Fruit fly (Drosophila melanogaster) whole organism, embryonic: Measurements from ENCODE around the gene CG17778.
A peak's percentile ranks its signal among the peaks of the same experiment; 100 is the strongest.

Experiments
- CG10321 ChIP-seq: fragments of 200-800 bp; sonication (Bioruptor generic); IDR thresholded peaks from 2 replicates; pipeline ENCODE4 v1.3.6; 2022; ENCODE audit warnings: missing biosample characterization, missing genetic modification characterization
- CG12104 ChIP-seq: fragments of 200-800 bp; sonication (Bioruptor generic); optimal IDR thresholded peaks from 3 replicates; lab custom pipeline; 2016; ENCODE audit warnings: missing biosample characterization, missing genetic modification characterization
- CG15514 ChIP-seq: fragments of 200-800 bp; sonication (Bioruptor generic); optimal IDR thresholded peaks from 3 replicates; lab custom pipeline; 2017; ENCODE audit warnings: missing biosample characterization, missing genetic modification characterization, mild to moderate bottlenecking, moderate library complexity, missing genetic modification reagents
- CG30020 ChIP-seq: fragments of 200-800 bp; optimal IDR thresholded peaks from 2 replicates; lab custom pipeline; 2019; ENCODE audit warnings: missing biosample characterization, mild to moderate bottlenecking, missing genetic modification characterization, moderate library complexity
- Sry-δ ChIP-seq: fragments of 200-800 bp; sonication (Bioruptor generic); optimal IDR thresholded peaks from 2 replicates; lab custom pipeline; 2016; ENCODE audit warnings: missing biosample characterization, missing genetic modification characterization
- br ChIP-seq: fragments of >200 bp; optimal IDR thresholded peaks from 2 replicates; lab custom pipeline; 2017
- mam ChIP-seq: fragments of 200-800 bp; sonication (Bioruptor generic); optimal IDR thresholded peaks from 3 replicates; lab custom pipeline; 2016; ENCODE audit warnings: missing biosample characterization, missing genetic modification characterization

- TF ChIP-seq Sry-δ (GFP tag; lab: Kevin White, UChicago) = peak; percentile 53
- no peak for TF ChIP-seq CG10321
- TF ChIP-seq CG30020 (tag; lab: Kevin White, UChicago) = no peak
- peak; percentile 28 for TF ChIP-seq mam
- peak; percentile 99 for TF ChIP-seq CG15514 (GFP tag; lab: Kevin White, UChicago)
- TF ChIP-seq br = no peak
- no peak for TF ChIP-seq CG12104 (GFP tag; lab: Kevin White, UChicago)
These were observed 35.5 kb downstream of the CG17778 start, which contains the start of the genes CG4293 and Appl for dm6 chrX:529724-530603.
